Worm (Caenorhabditis elegans) whole organism, early embryonic: ENCODE data around the gene C05D11.8.

Experiments
- F13C5.2 ChIP-seq: sonication (generic microtip); optimal IDR thresholded peaks from 2 replicates; lab custom pipeline; 2017; ENCODE audit warnings: mild to moderate bottlenecking, missing genetic modification characterization, inconsistent platforms, missing compliant biosample characterization
- aly-1 ChIP-seq: sonication (generic microtip); optimal IDR thresholded peaks from 2 replicates; lab custom pipeline; 2016; ENCODE audit warnings: missing genetic modification characterization, missing compliant biosample characterization
- ama-1 ChIP-seq: fragments of 150-350 bp; optimal IDR thresholded peaks from 2 replicates; lab custom pipeline; 2014
- ets-7 ChIP-seq: sonication (generic microtip); optimal IDR thresholded peaks from 2 replicates; lab custom pipeline; 2016; ENCODE audit warnings: missing genotype, missing genetic modification characterization, missing compliant biosample characterization
- flt-1 ChIP-seq: fragments of 200-800 bp; sonication (Bioruptor generic); IDR thresholded peaks from 2 replicates; pipeline ENCODE4 v1.3.6; 2022; ENCODE audit warnings: missing genetic modification characterization, missing compliant biosample characterization
- hnd-1 ChIP-seq: sonication (generic microtip); optimal IDR thresholded peaks from 2 replicates; lab custom pipeline; 2016; ENCODE audit warnings: missing genetic modification characterization, missing compliant biosample characterization
- pes-1 ChIP-seq: fragments of 200-800 bp; sonication (Bioruptor generic); IDR thresholded peaks from 2 replicates; pipeline ENCODE4 v1.3.6; 2022; ENCODE audit warnings: missing genetic modification reagents, missing genetic modification characterization, missing compliant biosample characterization
- scrt-1 ChIP-seq: fragments of 200-800 bp; sonication (Bioruptor generic); IDR thresholded peaks from 2 replicates; pipeline ENCODE4 v1.3.6; 2022; ENCODE audit warnings: missing genetic modification characterization, missing compliant biosample characterization
- tbx-37 ChIP-seq: fragments of 200-800 bp; sonication (Bioruptor generic); conservative IDR thresholded peaks from 2 replicates; pipeline ENCODE4 v1.3.6; 2022; ENCODE audit warnings: missing genetic modification reagents, missing genetic modification characterization, missing compliant biosample characterization
- tra-4 ChIP-seq: sonication (generic microtip); optimal IDR thresholded peaks from 2 replicates; lab custom pipeline; 2017; ENCODE audit warnings: missing genetic modification characterization, missing compliant biosample characterization

The C05D11.8 gene

ce11 chrIII:6381584-6382391 lies 45.3 kb downstream of the C05D11.8 start, which contains the start of gene znf-622:
znf-622 (plus strand) TSS chrIII:6381634.
- peak; percentile 91 for TF ChIP-seq ama-1 (lab: Kevin White, UChicago)
- no peak for TF ChIP-seq pes-1 (GFP tag; lab: Robert Waterston, UW)

DNA sequence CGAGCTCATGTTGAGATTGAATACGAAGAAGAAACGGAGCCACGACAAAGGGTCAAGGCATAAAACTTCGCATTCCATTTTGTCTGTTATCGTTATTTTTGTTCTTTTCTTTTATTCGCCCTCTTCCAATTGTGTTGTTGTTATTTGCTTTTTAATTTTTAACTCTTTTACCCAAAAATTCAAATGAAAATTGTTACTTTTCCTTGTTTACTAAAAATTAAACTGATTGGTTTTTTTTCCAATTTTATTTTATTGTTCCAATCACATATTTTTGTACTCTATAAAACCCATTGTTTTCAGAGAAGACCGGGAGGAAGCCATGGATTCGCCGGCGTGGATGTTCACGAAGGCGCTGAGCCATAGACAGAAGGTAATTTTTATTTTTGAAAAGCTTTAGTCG lies 46.6 kb downstream of the C05D11.8 start, which contains the start of gene C16A3.5:
Gene C16A3.5, plus strand, starts transcription at position 301 of the 400 bp plus-strand sequence.
- TF ChIP-seq ets-7 (tag; lab: Kevin White, UChicago) (no peak), aly-1 (tag; lab: Kevin White, UChicago) (no peak), ama-1 (lab: Kevin White, UChicago) (no peak)

ce11 chrIII:6379129-6379528 lies 48.0 kb downstream of the C05D11.8 start, which contains the start of gene C16A3.6:
C16A3.6 (plus strand) TSS chrIII:6379212.
- TF ChIP-seq flt-1 (GFP tag; lab: Robert Waterston, UW) (no peak), F13C5.2 (peak; percentile 9), tra-4 (tag; lab: Kevin White, UChicago) (no peak), scrt-1 (no peak), hnd-1 (tag; lab: Kevin White, UChicago) (no peak), ama-1 (lab: Kevin White, UChicago) (peak; percentile 82), tbx-37 (no peak)

DNA sequence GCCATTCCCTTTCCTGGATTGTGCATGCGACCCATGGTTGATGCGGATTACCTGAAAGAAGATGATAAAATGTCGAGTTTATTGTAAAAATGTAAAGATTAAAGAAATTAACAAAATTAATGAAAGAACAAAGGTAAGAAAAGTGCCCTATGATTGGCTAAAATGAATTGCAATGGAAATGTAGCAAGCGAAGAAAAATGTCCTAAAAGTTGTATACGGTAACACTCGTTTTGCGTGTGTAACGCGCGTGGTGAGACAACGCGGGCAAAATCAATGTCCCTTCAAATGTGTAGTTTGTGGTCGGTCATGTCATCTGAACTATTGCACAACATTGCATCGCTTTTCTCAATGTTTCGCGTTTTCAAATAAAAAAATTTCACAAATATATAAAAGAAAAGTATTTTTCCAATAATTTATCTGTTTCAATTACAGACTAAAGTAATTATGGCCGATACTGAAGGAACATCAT lies 52.1 kb downstream of the C05D11.8 start, which contains the start of the genes rps-13 and nfx-1:
Gene rps-13, minus strand, starts transcription at position 51 of the 469 bp plus-strand sequence.
Gene nfx-1, plus strand, starts transcription at position 433 of the 469 bp plus-strand sequence.
- peak; percentile 24 for TF ChIP-seq F13C5.2
- no peak for TF ChIP-seq tbx-37

ce11 chrIII:6373850-6374474 lies 53.1 kb downstream of the C05D11.8 start:
- no peak for TF ChIP-seq pes-1 (GFP tag; lab: Robert Waterston, UW)
